Worm (Caenorhabditis elegans) whole organism, midembryonic: ENCODE results near the gene egl-20.
"Not testable (repeated sequence)": the region's sequence is repeated elsewhere in the genome, so short reads cannot be mapped to it uniquely, and the experiment has no call there.

Experiments used
- T22C8.4 ChIP-seq: fragments of 200-800 bp; sonication (Bioruptor generic); IDR thresholded peaks from 2 replicates; pipeline ENCODE4 v1.3.6; 2022; ENCODE audit warnings: missing genetic modification characterization, missing compliant biosample characterization
- cog-1 ChIP-seq: sonication (generic microtip); optimal IDR thresholded peaks from 2 replicates; lab custom pipeline; 2016; ENCODE audit warnings: missing genetic modification characterization, missing compliant biosample characterization
- flt-1 ChIP-seq: fragments of 200-800 bp; sonication (Bioruptor generic); IDR thresholded peaks from 2 replicates; pipeline ENCODE4 v1.3.6; 2022; ENCODE audit warnings: missing genetic modification characterization, missing compliant biosample characterization
- klf-2 ChIP-seq: fragments of 200-800 bp; sonication (Bioruptor generic); conservative IDR thresholded peaks from 2 replicates; pipeline ENCODE4 v1.3.6; 2022; ENCODE audit warnings: missing genetic modification reagents, missing genetic modification characterization, missing compliant biosample characterization
- med-1 ChIP-seq: sonication (generic microtip); optimal IDR thresholded peaks from 2 replicates; lab custom pipeline; 2017; ENCODE audit warnings: missing genetic modification characterization, mild to moderate bottlenecking, missing compliant biosample characterization, antibody characterized with exemption, missing genetic modification reagents; ENCODE audit not compliant: insufficient read depth
- ref-1 ChIP-seq: fragments of 200-800 bp; sonication (Bioruptor generic); conservative IDR thresholded peaks from 2 replicates; pipeline ENCODE4 v1.3.6; 2022; ENCODE audit warnings: missing genetic modification reagents, missing genetic modification characterization, missing compliant biosample characterization
- tab-1 ChIP-seq: fragments of 200-800 bp; sonication (Bioruptor generic); IDR thresholded peaks from 2 replicates; pipeline ENCODE4 v1.3.6; 2022; ENCODE audit warnings: missing genetic modification characterization, missing compliant biosample characterization
- ztf-23 ChIP-seq: fragments of 200-800 bp; sonication (Bioruptor generic); IDR thresholded peaks from 2 replicates; pipeline ENCODE4 v1.3.6; 2022; ENCODE audit warnings: missing genetic modification reagents, missing genetic modification characterization, missing compliant biosample characterization
- ztf-29 ChIP-seq: fragments of 200-800 bp; sonication (Bioruptor generic); IDR thresholded peaks from 2 replicates; pipeline ENCODE4 v1.3.6; 2022; ENCODE audit warnings: missing genetic modification reagents, missing genetic modification characterization, missing compliant biosample characterization

Gene egl-20

DNA sequence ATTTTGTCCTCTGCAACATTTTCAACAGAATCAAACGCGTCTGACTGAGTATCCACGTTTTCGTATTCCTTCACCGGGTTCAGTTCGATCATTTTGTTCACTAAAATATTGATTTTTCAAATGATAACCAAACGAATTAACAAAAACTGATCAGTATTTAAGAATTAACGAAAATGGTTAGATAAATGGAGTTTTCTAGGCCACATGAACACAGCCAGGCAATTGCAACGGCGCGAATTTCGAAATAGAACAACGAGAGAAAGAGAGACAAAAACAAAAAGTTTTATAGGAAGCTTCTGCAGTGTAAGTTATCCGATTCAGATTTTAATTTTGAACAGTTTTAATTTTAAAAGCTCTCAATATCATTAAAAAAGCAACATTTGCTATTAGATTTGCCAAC, 37.8 kb downstream of the egl-20 start, which contains the start of gene sna-2:
Gene sna-2 (minus strand): TSS at position 100 of the 400 bp plus-strand sequence.
- TF ChIP-seq ztf-23 (GFP tag; lab: Robert Waterston, UW) (no peak), T22C8.4 (GFP tag; lab: Robert Waterston, UW) (no peak), flt-1 (GFP tag; lab: Robert Waterston, UW) (no peak), tab-1 (GFP tag; lab: Robert Waterston, UW) (no peak), klf-2 (GFP tag; lab: Robert Waterston, UW) (no peak), cog-1 (no peak), ztf-29 (no peak), ref-1 (GFP tag; lab: Robert Waterston, UW) (no peak), med-1 (GFP tag; lab: Kevin White, UChicago) (no peak)

DNA sequence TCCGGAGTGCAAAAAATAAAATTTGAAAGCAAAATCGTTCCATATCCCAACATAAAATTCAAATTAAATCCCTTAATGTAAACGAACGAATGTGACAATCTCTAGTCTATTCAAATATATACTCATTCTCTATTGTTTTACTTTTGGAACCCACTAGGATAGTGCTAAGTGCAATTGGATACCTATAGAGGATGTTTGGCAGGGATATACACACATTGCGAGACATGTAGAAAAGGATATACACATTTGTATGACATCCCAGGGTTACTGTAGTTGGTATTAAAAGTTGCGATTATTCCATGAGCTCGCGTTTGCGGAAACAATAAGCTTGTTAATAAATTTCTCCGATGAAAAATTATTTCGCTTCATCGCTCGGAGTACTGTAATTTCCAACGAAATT, 41.9 kb downstream of the egl-20 start:
- no peak for TF ChIP-seq cog-1
- no peak for TF ChIP-seq med-1 (GFP tag; lab: Kevin White, UChicago)
- TF ChIP-seq flt-1 (GFP tag; lab: Robert Waterston, UW), result peak; percentile 41; the same call in 1 of the 2 replicates
- TF ChIP-seq ztf-23 (GFP tag; lab: Robert Waterston, UW), result no peak
- no peak for TF ChIP-seq ztf-29
- TF ChIP-seq ref-1 (GFP tag; lab: Robert Waterston, UW), result no peak

DNA sequence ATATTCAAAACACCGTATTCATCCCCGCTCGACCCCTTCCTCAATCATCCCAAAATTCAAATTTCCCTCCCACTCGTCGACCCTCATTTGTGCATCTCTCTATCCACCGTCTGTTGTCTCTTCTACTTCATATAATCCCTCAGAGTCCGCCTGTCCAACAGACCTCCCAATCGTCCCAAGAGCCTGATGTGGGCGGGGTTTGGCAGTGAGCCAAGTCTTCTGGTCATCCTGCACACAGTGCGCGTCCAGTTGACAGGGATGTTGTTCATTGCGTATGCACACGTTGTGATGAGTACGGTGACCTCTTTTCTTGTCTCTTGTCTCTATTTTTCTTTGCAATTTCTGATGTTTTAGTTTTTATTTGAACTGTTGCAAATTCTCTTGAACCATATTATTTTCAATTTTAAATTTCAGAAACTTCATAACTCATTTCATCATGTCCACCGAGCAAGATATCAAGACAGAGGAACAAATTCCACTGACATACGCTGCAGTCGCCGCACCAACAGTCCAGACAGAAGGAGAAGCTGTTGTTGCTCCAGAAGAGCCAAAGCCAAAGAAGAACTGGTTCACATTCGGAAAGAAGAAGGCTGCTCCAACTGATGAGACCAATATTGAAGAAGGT, 43.1 kb downstream of the egl-20 start, which contains the start of gene cav-1:
Gene cav-1 (plus strand): TSS at position 415 of the 625 bp plus-strand sequence.
- TF ChIP-seq flt-1 (GFP tag; lab: Robert Waterston, UW), result 0 out of 2 replicates have a peak, but pooled peaks have one; percentile 10
- TF ChIP-seq cog-1, result no peak

- TF ChIP-seq med-1 (GFP tag; lab: Kevin White, UChicago) (no peak), klf-2 (GFP tag; lab: Robert Waterston, UW) (no peak), tab-1 (GFP tag; lab: Robert Waterston, UW) (no peak), ztf-23 (GFP tag; lab: Robert Waterston, UW) (no peak), T22C8.4 (GFP tag; lab: Robert Waterston, UW) (no peak), flt-1 (GFP tag; lab: Robert Waterston, UW) (no peak), ref-1 (GFP tag; lab: Robert Waterston, UW) (no peak), cog-1 (peak; percentile 11)
Measured at ce11 chrIV:9770798-9771197, 44.5 kb downstream of the egl-20 start.

ce11 chrIV:9769746-9770145, 45.6 kb downstream of the egl-20 start, which contains the start of gene msp-78:
TSS of gene msp-78 (plus strand) at chrIV:9770046.
- TF ChIP-seq flt-1, ztf-23, klf-2 (GFP tag; lab: Robert Waterston, UW): not testable (repeated sequence)

ce11 chrIV:9767054-9767453, 48.3 kb downstream of the egl-20 start, which contains the start of gene msp-79:
TSS of gene msp-79 (minus strand) at chrIV:9767154.
- not testable (repeated sequence) for TF ChIP-seq flt-1, tab-1, ztf-23 (GFP tag; lab: Robert Waterston, UW)

- TF ChIP-seq flt-1 (GFP tag; lab: Robert Waterston, UW), result no peak
- no peak for TF ChIP-seq cog-1
- no peak for TF ChIP-seq tab-1 (GFP tag; lab: Robert Waterston, UW)
- no peak for TF ChIP-seq klf-2 (GFP tag; lab: Robert Waterston, UW)
- TF ChIP-seq ztf-29, result no peak
- no peak for TF ChIP-seq med-1 (GFP tag; lab: Kevin White, UChicago)
- no peak for TF ChIP-seq ref-1 (GFP tag; lab: Robert Waterston, UW)
Measured at ce11 chrIV:9766250-9766649, 49.1 kb downstream of the egl-20 start, which contains the start of gene ssp-36. TSS of gene ssp-36 (minus strand) at chrIV:9766350.

DNA sequence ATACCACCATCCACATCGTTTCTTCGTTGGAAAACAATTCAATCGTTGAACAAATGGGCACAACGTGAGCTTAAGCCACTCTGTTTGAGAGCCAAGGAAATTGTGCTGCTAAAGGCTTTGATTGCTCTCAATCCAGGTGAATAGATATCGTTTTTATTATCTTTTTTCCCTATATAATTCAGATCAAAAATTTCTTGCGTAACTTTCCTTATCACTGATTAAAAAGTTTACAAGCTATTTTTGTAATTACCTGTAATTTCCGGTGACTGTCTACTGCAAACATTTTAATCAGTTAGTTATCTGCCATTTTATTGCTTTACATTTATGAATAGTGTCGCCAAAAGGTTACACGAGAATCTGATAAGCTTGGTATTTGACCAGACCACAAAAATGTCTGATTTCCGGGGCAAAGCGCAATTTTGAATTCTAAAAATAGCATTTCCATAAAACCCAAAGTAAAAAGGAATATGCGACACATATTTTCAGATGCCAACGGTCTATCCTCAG, 52.6 kb downstream of the egl-20 start:
- no peak for TF ChIP-seq ztf-23 (GFP tag; lab: Robert Waterston, UW)
